Fruit fly (Drosophila melanogaster): Measurements from ENCODE around the gene Dci.

Gene Dci

dm6 chr3L:857063-858015 is 6.2 kb downstream of the Dci start, which contains the start of gene dpr20 (continued):
- TF ChIP-seq dysf (GFP tag; IDR thresholded peaks at IDR 0.05) (peak; percentile 91), Abd-B (GFP tag; optimal IDR thresholded peaks at IDR 0.05) (peak; percentile 60), onecut (GFP tag; IDR thresholded peaks at IDR 0.05) (peak; percentile 76), CG30020 (tag; optimal IDR thresholded peaks at IDR 0.05) (no peak), CG14667 (GFP tag; IDR thresholded peaks at IDR 0.05) (peak; percentile 75), wek (GFP tag; optimal IDR thresholded peaks at IDR 0.05) (peak; percentile 40), cwo (GFP tag; optimal IDR thresholded peaks at IDR 0.05) (peak; percentile 53), ap (GFP tag; IDR thresholded peaks at IDR 0.05) (peak; percentile 76), Adf1 (GFP tag; IDR thresholded peaks at IDR 0.05) (peak; percentile 53), CG18262 (tag; optimal IDR thresholded peaks at IDR 0.05) (peak; percentile 49), gce (GFP tag; IDR thresholded peaks at IDR 0.05) (peak; percentile 82), slou (GFP tag; optimal IDR thresholded peaks at IDR 0.05) (peak; percentile 45), CG5245 (GFP tag; optimal IDR thresholded peaks at IDR 0.05) (peak; percentile 52), tx (GFP tag; optimal IDR thresholded peaks at IDR 0.05) (peak; percentile 54), stwl (tag; optimal IDR thresholded peaks at IDR 0.05) (no peak), MESR4 (GFP tag; optimal IDR thresholded peaks at IDR 0.05) (peak; percentile 4), Hand (GFP tag; optimal IDR thresholded peaks at IDR 0.05) (peak; percentile 63), CG6272 (GFP tag; IDR thresholded peaks at IDR 0.05) (peak; percentile 84), CG6654 (GFP tag; optimal IDR thresholded peaks at IDR 0.05) (peak; percentile 42), dati (GFP tag; IDR thresholded peaks at IDR 0.05) (peak; percentile 71), ash1 (GFP tag; optimal IDR thresholded peaks at IDR 0.05) (peak; percentile 49), ssp (GFP tag; IDR thresholded peaks at IDR 0.05) (peak; percentile 64), exex (tag; optimal IDR thresholded peaks at IDR 0.05) (peak; percentile 46), D19A (tag; optimal IDR thresholded peaks at IDR 0.05) (peak; percentile 50), Sry-β (GFP tag; optimal IDR thresholded peaks at IDR 0.05) (no peak), lola (GFP tag; optimal IDR thresholded peaks at IDR 0.05) (peak in 1 of 3 experiments; percentile 35), trh (GFP tag; optimal IDR thresholded peaks at IDR 0.05) (no peak), Antp (GFP tag; optimal IDR thresholded peaks at IDR 0.05) (peak; percentile 77), crc (GFP tag; optimal IDR thresholded peaks at IDR 0.05) (peak; percentile 55), fd64A (GFP tag; optimal IDR thresholded peaks at IDR 0.05) (no peak), btn (GFP tag; optimal IDR thresholded peaks at IDR 0.05) (peak; percentile 13), tup (GFP tag; optimal IDR thresholded peaks at IDR 0.05) (peak; percentile 12), CG31388 (GFP tag; optimal IDR thresholded peaks at IDR 0.05) (no peak), da (GFP tag; optimal IDR thresholded peaks at IDR 0.05) (no peak), CG8478 (optimal IDR thresholded peaks at IDR 0.05) (no peak), CG31441 (GFP tag; IDR thresholded peaks at IDR 0.05) (peak; percentile 59; the same call in 1 of the 2 replicates), nau (GFP tag; optimal IDR thresholded peaks at IDR 0.05) (no peak), Gsc (GFP tag; IDR thresholded peaks at IDR 0.05) (no peak), CG1024 (GFP tag; IDR thresholded peaks at IDR 0.05) (peak; percentile 50), Hey (tag; optimal IDR thresholded peaks at IDR 0.05) (peak; percentile 14), CG11247 (GFP tag; IDR thresholded peaks at IDR 0.05) (peak; percentile 87), inv (GFP tag; IDR thresholded peaks at IDR 0.05; ENCODE audit: partially characterized antibody) (no peak), scrt (GFP tag; optimal IDR thresholded peaks at IDR 0.05) (peak; percentile 76), CG17361 (GFP tag; IDR thresholded peaks at IDR 0.05) (peak; percentile 55; the same call in 1 of the 3 replicates), sna (GFP tag; IDR thresholded peaks at IDR 0.05; ENCODE audit: partially characterized antibody) (no peak), CG16779 (GFP tag; IDR thresholded peaks at IDR 0.05) (peak; percentile 84), otp (GFP tag; IDR thresholded peaks at IDR 0.05) (peak; percentile 89), CG10274 (GFP tag; optimal IDR thresholded peaks at IDR 0.05) (peak; percentile 41), Sry-δ (GFP tag; optimal IDR thresholded peaks at IDR 0.05) (peak; percentile 25)

All from whole organism, embryonic.